Worm (Caenorhabditis elegans): ENCODE measurements around the gene K10D11.2.

- TF ChIP-seq ref-1 (GFP tag; conservative IDR thresholded peaks at IDR 0.05) (no peak), flt-1 (GFP tag; IDR thresholded peaks at IDR 0.05) (0 out of 2 replicates have a peak, but pooled peaks have one; percentile 40), med-1 (GFP tag; optimal IDR thresholded peaks at IDR 0.05; ENCODE audit: insufficient read depth) (no peak), ztf-29 (GFP tag; IDR thresholded peaks at IDR 0.05) (no peak), tab-1 (GFP tag; IDR thresholded peaks at IDR 0.05) (no peak)
Observed at ce11 chrIV:12999087-12999486, 20.3 kb downstream of the K10D11.2 start.
